Worm (Caenorhabditis elegans) whole organism, L4/young adult: Measurements from ENCODE around the gene F19G12.11.

ENCODE experiments used
- W03F9.2 ChIP-seq: fragments of 150-350 bp; optimal IDR thresholded peaks from 2 replicates; lab custom pipeline; 2014; ENCODE audit warnings: missing biosample characterization, missing genetic modification characterization
- him-1 ChIP-seq: sonication (generic microtip); optimal IDR thresholded peaks from 2 replicates; lab custom pipeline; 2016; ENCODE audit warnings: missing genotype, missing genetic modification reagents, missing genetic modification characterization, missing compliant biosample characterization

- TF ChIP-seq W03F9.2 (no peak), him-1 (tag; lab: Kevin White, UChicago) (no peak)
These were observed 25.7 kb upstream of the F19G12.11 start for ce11 chrX:1451816-1452602.
